Fruit fly (Drosophila melanogaster): ENCODE data around the gene Akt.

Akt gene

dm6 chr3R:16098333-16099267, at the start of gene Akt, which contains the start of gene Mhcl (continued):
- peak; percentile 46; the same call in 2 of the 3 replicates for TF ChIP-seq CG17361 (GFP tag; IDR thresholded peaks at IDR 0.05)
- no peak for TF ChIP-seq gsb (GFP tag; IDR thresholded peaks at IDR 0.05)
- TF ChIP-seq NC2β (GFP tag; optimal IDR thresholded peaks at IDR 0.05): peak; percentile 7
- no peak for TF ChIP-seq CG4854 (GFP tag; optimal IDR thresholded peaks at IDR 0.05)
- TF ChIP-seq CG9876 (GFP tag; optimal IDR thresholded peaks at IDR 0.05): peak; percentile 15
- peak; percentile 23 for TF ChIP-seq gsb-n (tag; optimal IDR thresholded peaks at IDR 0.05)
- TF ChIP-seq H15 (GFP tag; IDR thresholded peaks at IDR 0.05): no peak; the same call in 2 of the 3 replicates
- no peak for TF ChIP-seq Mad (GFP tag; optimal IDR thresholded peaks at IDR 0.05)
- TF ChIP-seq GATAe (GFP tag; conservative IDR thresholded peaks at IDR 0.05): no peak
- peak; percentile 46; the same call in 1 of the 2 replicates for TF ChIP-seq Ptx1 (GFP tag; IDR thresholded peaks at IDR 0.05)

- TF ChIP-seq CG10654 (GFP tag; optimal IDR thresholded peaks at IDR 0.05) (peak; percentile 42), z (GFP tag; IDR thresholded peaks at IDR 0.05) (no peak), p53 (GFP tag; optimal IDR thresholded peaks at IDR 0.05) (peak; percentile 23), sr (GFP tag; IDR thresholded peaks at IDR 0.05) (no peak), CG13775 (GFP tag; optimal IDR thresholded peaks at IDR 0.05) (peak; percentile 32), abd-A (tag; optimal IDR thresholded peaks at IDR 0.05) (no peak), hb (GFP tag; IDR thresholded peaks at IDR 0.05; ENCODE audit: partially characterized antibody) (peak; percentile 80), D (optimal IDR thresholded peaks at IDR 0.05) (no peak), D (GFP tag; optimal IDR thresholded peaks at IDR 0.05) (no peak), CG7928 (GFP tag; optimal IDR thresholded peaks at IDR 0.05) (no peak), gce (GFP tag; IDR thresholded peaks at IDR 0.05) (no peak), Adf1 (GFP tag; IDR thresholded peaks at IDR 0.05) (no peak), salm (tag; optimal IDR thresholded peaks at IDR 0.05) (no peak), CG9215 (GFP tag; IDR thresholded peaks at IDR 0.05) (peak; percentile 58), fd102C (GFP tag; optimal IDR thresholded peaks at IDR 0.05) (no peak), Gsc (GFP tag; IDR thresholded peaks at IDR 0.05) (no peak), CG18011 (GFP tag; optimal IDR thresholded peaks at IDR 0.05) (no peak), Sin3A (optimal IDR thresholded peaks at IDR 0.05) (peak; percentile 93), btn (GFP tag; optimal IDR thresholded peaks at IDR 0.05) (peak; percentile 22), ap (GFP tag; IDR thresholded peaks at IDR 0.05) (no peak), CG14014 (GFP tag; IDR thresholded peaks at IDR 0.05) (no peak), CG12071 (GFP tag; optimal IDR thresholded peaks at IDR 0.05) (no peak), CHES-1-like (GFP tag; optimal IDR thresholded peaks at IDR 0.05) (peak; percentile 90), luna (GFP tag; optimal IDR thresholded peaks at IDR 0.05) (peak; percentile 35), Rx (GFP tag; IDR thresholded peaks at IDR 0.05) (no peak), Side (GFP tag; optimal IDR thresholded peaks at IDR 0.05) (peak; percentile 49), her (GFP tag; optimal IDR thresholded peaks at IDR 0.05) (peak; percentile 43), CG12391 (tag; optimal IDR thresholded peaks at IDR 0.05) (peak; percentile 48), bcd (GFP tag; optimal IDR thresholded peaks at IDR 0.05) (peak; percentile 31), hth (optimal IDR thresholded peaks at IDR 0.05) (no peak), CG16863 (GFP tag; optimal IDR thresholded peaks at IDR 0.05) (peak; percentile 43), ftz-f1 (GFP tag; optimal IDR thresholded peaks at IDR 0.05) (no peak), Sox100B (GFP tag; optimal IDR thresholded peaks at IDR 0.05) (no peak), Hey (tag; optimal IDR thresholded peaks at IDR 0.05) (no peak), CG3838 (GFP tag; optimal IDR thresholded peaks at IDR 0.05) (no peak), mld (GFP tag; IDR thresholded peaks at IDR 0.05; ENCODE audit: partially characterized antibody) (peak; percentile 69), Tbp (GFP tag; optimal IDR thresholded peaks at IDR 0.05) (no peak), CG8089 (GFP tag; optimal IDR thresholded peaks at IDR 0.05) (no peak), CTCF (GFP tag; optimal IDR thresholded peaks at IDR 0.05) (peak; percentile 31), CG10321 (GFP tag; IDR thresholded peaks at IDR 0.05) (no peak), CG17361 (GFP tag; IDR thresholded peaks at IDR 0.05) (peak; percentile 73), CG14441 (GFP tag; IDR thresholded peaks at IDR 0.05) (peak; percentile 22; the same call in 1 of the 2 replicates)
Observed at dm6 chr3R:16049369-16049768, 49.7 kb upstream of the Akt start, which contains the start of the genes IKKbeta and CG5013. TSS of gene IKKbeta (minus strand) at chr3R:16049421. TSS of gene CG5013 (plus strand) at chr3R:16049670.
